Fruit fly (Drosophila melanogaster) whole organism, embryonic: Measurements from ENCODE around the gene CG43845.
A peak's percentile ranks its signal among the peaks of the same experiment; 100 is the strongest.

ENCODE experiments used
- BEAF-32 ChIP-seq: fragments of 200-800 bp; sonication (Bioruptor generic); optimal IDR thresholded peaks from 3 replicates; lab custom pipeline; 2017; ENCODE audit warnings: missing biosample characterization, missing genetic modification characterization, mild to moderate bottlenecking, moderate library complexity, missing genetic modification reagents
- CG12236 ChIP-seq: fragments of 200-800 bp; sonication (Bioruptor generic); optimal IDR thresholded peaks from 2 replicates; lab custom pipeline; 2016; ENCODE audit warnings: missing biosample characterization, missing genetic modification characterization
- CG14860 ChIP-seq: fragments of 200-800 bp; sonication (Bioruptor generic); IDR thresholded peaks from 3 replicates; pipeline ENCODE4 v1.3.6; 2022; ENCODE audit warnings: missing biosample characterization, missing genetic modification characterization; ENCODE audit not compliant: partially characterized antibody
- CG16813 ChIP-seq: fragments of 200-800 bp; sonication (Bioruptor generic); IDR thresholded peaks from 3 replicates; pipeline ENCODE4 v1.3.6; 2022; ENCODE audit warnings: missing biosample characterization, missing genetic modification characterization; ENCODE audit not compliant: partially characterized antibody
- CG18262 ChIP-seq: fragments of 200-800 bp; optimal IDR thresholded peaks from 3 replicates; lab custom pipeline; 2019; ENCODE audit warnings: missing biosample characterization, mild to moderate bottlenecking, missing genetic modification characterization, moderate library complexity
- CG2199 ChIP-seq: fragments of 200-800 bp; sonication (Bioruptor generic); IDR thresholded peaks from 3 replicates; pipeline ENCODE4 v1.3.6; 2022; ENCODE audit warnings: missing biosample characterization, missing genetic modification characterization
- CG31365 ChIP-seq: fragments of 200-800 bp; sonication (Bioruptor generic); optimal IDR thresholded peaks from 2 replicates; lab custom pipeline; 2018; ENCODE audit warnings: missing biosample characterization, mild to moderate bottlenecking, missing genetic modification characterization
- CG32767 ChIP-seq: fragments of 200-800 bp; sonication (Bioruptor generic); IDR thresholded peaks from 2 replicates; pipeline ENCODE4 v1.3.6; 2022; ENCODE audit warnings: missing biosample characterization, missing genetic modification characterization
- CG3726 ChIP-seq: fragments of 200-800 bp; sonication (Bioruptor generic); IDR thresholded peaks from 3 replicates; pipeline ENCODE4, ENCODE4 v1.3.6; 2022; ENCODE audit warnings: missing biosample characterization, missing genetic modification characterization
- CG6254 ChIP-seq: fragments of 200-800 bp; sonication (Bioruptor generic); optimal IDR thresholded peaks from 3 replicates; lab custom pipeline; 2017; ENCODE audit warnings: mild to moderate bottlenecking, missing biosample characterization, missing genetic modification reagents, missing genetic modification characterization
- CG6791 ChIP-seq: fragments of 200-800 bp; sonication (Bioruptor generic); IDR thresholded peaks from 3 replicates; pipeline ENCODE4 v1.3.6; 2022; ENCODE audit warnings: missing biosample characterization, missing genetic modification characterization; ENCODE audit not compliant: partially characterized antibody
- CG7839 ChIP-seq: fragments of 200-800 bp; sonication (Bioruptor generic); optimal IDR thresholded peaks from 3 replicates; lab custom pipeline; 2018; ENCODE audit warnings: missing biosample characterization, mild to moderate bottlenecking, missing genetic modification characterization, moderate library complexity
- CoRest ChIP-seq: fragments of 200-800 bp; sonication (Bioruptor generic); optimal IDR thresholded peaks from 3 replicates; lab custom pipeline; 2018; ENCODE audit warnings: missing biosample characterization, mild to moderate bottlenecking, missing genetic modification characterization, moderate library complexity
- Dad ChIP-seq: fragments of 200-800 bp; sonication (Bioruptor generic); optimal IDR thresholded peaks from 3 replicates; lab custom pipeline; 2016; ENCODE audit warnings: missing biosample characterization, missing genetic modification characterization
- Dll ChIP-seq: fragments of 200-800 bp; sonication (Bioruptor generic); IDR thresholded peaks from 4 replicates; pipeline ENCODE4 v1.3.6; 2022; ENCODE audit warnings: missing biosample characterization, missing genetic modification characterization; ENCODE audit not compliant: partially characterized antibody
- Doc3 ChIP-seq: fragments of 200-800 bp; sonication (Bioruptor generic); IDR thresholded peaks from 3 replicates; pipeline ENCODE4 v1.3.6; 2022; ENCODE audit warnings: missing biosample characterization, missing genetic modification characterization; ENCODE audit not compliant: partially characterized antibody
- E2f2 ChIP-seq: fragments of 200-800 bp; sonication (Bioruptor generic); IDR thresholded peaks from 2 replicates; pipeline ENCODE4 v1.3.6; 2022; ENCODE audit warnings: missing biosample characterization, missing genetic modification characterization
- Gug ChIP-seq: fragments of 200-800 bp; sonication (Bioruptor generic); IDR thresholded peaks from 4 replicates; pipeline ENCODE4 v1.3.6; 2022; ENCODE audit warnings: missing biosample characterization, missing genetic modification characterization
- H15 ChIP-seq: fragments of 200-800 bp; sonication (Bioruptor generic); IDR thresholded peaks from 3 replicates; pipeline ENCODE4 v1.3.6; 2022; ENCODE audit warnings: missing biosample characterization, missing genetic modification characterization
- HLH4C ChIP-seq: fragments of 200-800 bp; sonication (Bioruptor generic); IDR thresholded peaks from 3 replicates; pipeline ENCODE4 v1.3.6; 2022; ENCODE audit warnings: missing biosample characterization, missing genetic modification characterization; ENCODE audit not compliant: partially characterized antibody
- HmgZ ChIP-seq: fragments of 200-800 bp; sonication (Bioruptor generic); optimal IDR thresholded peaks from 2 replicates; lab custom pipeline; 2018; ENCODE audit warnings: missing biosample characterization, mild to moderate bottlenecking, missing genetic modification characterization
- Hr78 ChIP-seq, 2 experiments: fragments of 200-800 bp in 1 of 2; fragments of >200 bp in 1 of 2; sonication (Bioruptor generic) in 1 of 2; optimal IDR thresholded peaks; 2 replicates each; lab custom pipeline; 2017 to 2019; ENCODE audit warnings: missing biosample characterization in 2 of 2, missing genetic modification characterization in 2 of 2, mild to moderate bottlenecking in 1 of 2, moderate library complexity in 1 of 2
- MBD-R2 ChIP-seq: fragments of 200-800 bp; sonication (Bioruptor generic); IDR thresholded peaks from 2 replicates; pipeline ENCODE4 v1.3.6; 2022; ENCODE audit warnings: missing biosample characterization, missing genetic modification characterization
- MTF-1 ChIP-seq: fragments of 200-800 bp; sonication (Bioruptor generic); optimal IDR thresholded peaks from 2 replicates; lab custom pipeline; 2018; ENCODE audit warnings: missing biosample characterization, mild to moderate bottlenecking, missing genetic modification characterization, borderline replicate concordance
- NC2β ChIP-seq: fragments of 200-800 bp; sonication (Bioruptor generic); optimal IDR thresholded peaks from 2 replicates; lab custom pipeline; 2016; ENCODE audit warnings: missing biosample characterization, missing genetic modification characterization
- Opbp ChIP-seq: fragments of 200-800 bp; sonication (Bioruptor generic); IDR thresholded peaks from 3 replicates; pipeline ENCODE4 v1.3.6; 2022; ENCODE audit warnings: missing biosample characterization, missing genetic modification characterization; ENCODE audit not compliant: partially characterized antibody
- Rx ChIP-seq: fragments of 200-800 bp; sonication (Bioruptor generic); IDR thresholded peaks from 2 replicates; pipeline ENCODE4 v1.3.6; 2022; ENCODE audit warnings: missing biosample characterization, missing genetic modification characterization
- Six4 ChIP-seq: fragments of 200-800 bp; sonication (Bioruptor generic); optimal IDR thresholded peaks from 2 replicates; lab custom pipeline; 2016; ENCODE audit warnings: missing biosample characterization, missing genetic modification characterization
- br ChIP-seq: fragments of >200 bp; optimal IDR thresholded peaks from 2 replicates; lab custom pipeline; 2017
- bsh ChIP-seq, 2 experiments: fragments of 200-800 bp; sonication (Bioruptor generic); optimal IDR thresholded peaks; 2 replicates each; lab custom pipeline; 2017 to 2018; ENCODE audit warnings: mild to moderate bottlenecking in 2 of 2, missing biosample characterization in 2 of 2, missing genetic modification characterization in 2 of 2, moderate library complexity in 1 of 2
- btn ChIP-seq: fragments of 200-800 bp; sonication (Bioruptor generic); optimal IDR thresholded peaks from 2 replicates; lab custom pipeline; 2016; ENCODE audit warnings: missing biosample characterization, missing genetic modification characterization
- chinmo ChIP-seq: fragments of 200-800 bp; sonication (Bioruptor generic); IDR thresholded peaks from 4 replicates; pipeline ENCODE4 v1.3.6; 2022; ENCODE audit warnings: missing biosample characterization, missing genetic modification characterization; ENCODE audit not compliant: partially characterized antibody
- croc ChIP-seq: fragments of 200-800 bp; sonication (Bioruptor generic); conservative IDR thresholded peaks from 3 replicates; pipeline ENCODE4 v1.3.6; 2022; ENCODE audit warnings: missing biosample characterization, missing genetic modification characterization
- eyg ChIP-seq: fragments of 200-800 bp; sonication (Bioruptor generic); optimal IDR thresholded peaks from 3 replicates; lab custom pipeline; 2016; ENCODE audit warnings: missing biosample characterization, missing genetic modification characterization
- gfzf ChIP-seq: fragments of 200-800 bp; sonication (Bioruptor generic); optimal IDR thresholded peaks from 2 replicates; lab custom pipeline; 2016; ENCODE audit warnings: missing biosample characterization, mild to moderate bottlenecking, missing genetic modification characterization, moderate library complexity
- grau ChIP-seq: fragments of 200-800 bp; optimal IDR thresholded peaks from 3 replicates; lab custom pipeline; 2019; ENCODE audit warnings: missing biosample characterization, mild to moderate bottlenecking, missing genetic modification characterization, moderate library complexity
- gsb ChIP-seq: fragments of 200-800 bp; sonication (Bioruptor generic); IDR thresholded peaks from 2 replicates; pipeline ENCODE4 v1.3.6; 2022; ENCODE audit warnings: missing biosample characterization, missing genetic modification characterization
- lab ChIP-seq: fragments of 200-800 bp; sonication (Bioruptor generic); optimal IDR thresholded peaks from 3 replicates; lab custom pipeline; 2017; ENCODE audit warnings: missing biosample characterization, missing genetic modification characterization, mild to moderate bottlenecking, moderate library complexity, missing genetic modification reagents
- maf-S ChIP-seq: fragments of 200-800 bp; sonication (Bioruptor generic); optimal IDR thresholded peaks from 2 replicates; lab custom pipeline; 2016; ENCODE audit warnings: missing biosample characterization, missing genetic modification characterization
- phol ChIP-seq: fragments of 200-800 bp; sonication (Bioruptor generic); optimal IDR thresholded peaks from 3 replicates; lab custom pipeline; 2018; ENCODE audit warnings: missing biosample characterization, mild to moderate bottlenecking, missing genetic modification characterization, moderate library complexity
- psq ChIP-seq: fragments of 200-800 bp; sonication (Bioruptor generic); optimal IDR thresholded peaks from 2 replicates; lab custom pipeline; 2017; ENCODE audit warnings: missing biosample characterization, missing genetic modification characterization
- pzg ChIP-seq: fragments of 200-800 bp; sonication (Bioruptor generic); optimal IDR thresholded peaks from 3 replicates; lab custom pipeline; 2018; ENCODE audit warnings: missing biosample characterization, mild to moderate bottlenecking, missing genetic modification characterization, moderate library complexity
- ranshi ChIP-seq: fragments of 200-800 bp; sonication (Bioruptor generic); IDR thresholded peaks from 2 replicates; pipeline ENCODE4 v1.3.6; 2022; ENCODE audit warnings: missing biosample characterization, missing genetic modification characterization
- seq ChIP-seq: fragments of 200-800 bp; sonication (Bioruptor generic); IDR thresholded peaks from 2 replicates; pipeline ENCODE4 v1.3.6; 2022; ENCODE audit warnings: missing biosample characterization, missing genetic modification characterization
- sna ChIP-seq: fragments of 200-800 bp; sonication (Bioruptor generic); IDR thresholded peaks from 2 replicates; pipeline ENCODE4 v1.3.6; 2022; ENCODE audit warnings: missing biosample characterization, missing genetic modification characterization; ENCODE audit not compliant: partially characterized antibody
- ssp ChIP-seq: fragments of 200-800 bp; sonication (Bioruptor generic); IDR thresholded peaks from 2 replicates; pipeline ENCODE4 v1.3.6; 2022; ENCODE audit warnings: missing biosample characterization, missing genetic modification characterization
- stc ChIP-seq: fragments of 200-800 bp; sonication (Bioruptor generic); IDR thresholded peaks from 2 replicates; pipeline ENCODE4 v1.3.6; 2022; ENCODE audit warnings: missing biosample characterization, missing genetic modification characterization
- stwl ChIP-seq: fragments of 200-800 bp; sonication (Bioruptor generic); optimal IDR thresholded peaks from 3 replicates; lab custom pipeline; 2018; ENCODE audit warnings: missing biosample characterization, mild to moderate bottlenecking, missing genetic modification characterization, moderate library complexity
- toy ChIP-seq: fragments of 200-800 bp; sonication (Bioruptor generic); IDR thresholded peaks from 2 replicates; pipeline ENCODE4 v1.3.6; 2022; ENCODE audit warnings: missing biosample characterization, missing genetic modification characterization
- trem ChIP-seq: fragments of 200-800 bp; optimal IDR thresholded peaks from 3 replicates; lab custom pipeline; 2019; ENCODE audit warnings: missing biosample characterization, mild to moderate bottlenecking, missing genetic modification characterization, moderate library complexity

CG43845 gene

DNA sequence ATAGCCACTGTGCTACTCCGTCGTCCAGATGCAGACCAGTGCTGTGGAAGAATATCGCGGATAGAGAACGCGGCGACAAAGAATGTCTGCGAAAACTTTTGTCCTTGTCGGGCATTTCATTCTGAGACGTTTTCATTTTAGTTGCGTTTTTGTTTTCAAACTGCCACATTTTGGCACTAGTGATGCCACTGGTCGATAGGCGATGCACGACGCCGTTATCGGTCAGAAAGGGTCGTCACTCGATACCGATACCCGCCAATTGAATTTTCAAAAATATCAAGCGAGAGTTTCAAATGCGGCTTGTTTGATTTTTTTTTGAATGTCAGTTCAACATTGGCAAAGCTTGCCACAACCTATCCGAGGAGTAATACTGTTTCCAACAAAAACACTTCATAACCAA lies 27.5 kb upstream of the CG43845 start:
- TF ChIP-seq Doc3 (peak; percentile 48), CG6254 (GFP tag; lab: Kevin White, UChicago) (no peak), CG16813 (GFP tag; lab: Robert Waterston, UW) (peak; percentile 72), Opbp (GFP tag; lab: Robert Waterston, UW) (peak; percentile 71; the same call in 2 of the 3 replicates), CoRest (tag; lab: Kevin White, UChicago) (peak; percentile 14), CG3726 (GFP tag; lab: Robert Waterston, UW) (no peak), HLH4C (peak; percentile 81), br (lab: Kevin White, UChicago) (no peak), gfzf (GFP tag; lab: Kevin White, UChicago) (peak; percentile 26), ssp (GFP tag; lab: Robert Waterston, UW) (no peak), BEAF-32 (GFP tag; lab: Kevin White, UChicago) (peak; percentile 70), Dad (no peak), CG32767 (GFP tag; lab: Robert Waterston, UW) (no peak), lab (GFP tag; lab: Kevin White, UChicago) (no peak), Rx (GFP tag; lab: Robert Waterston, UW) (no peak), CG6791 (GFP tag; lab: Robert Waterston, UW) (peak; percentile 65), psq (GFP tag; lab: Kevin White, UChicago) (no peak), H15 (GFP tag; lab: Robert Waterston, UW) (no peak), seq (no peak), Dll (GFP tag; lab: Robert Waterston, UW) (peak; percentile 72), eyg (GFP tag; lab: Kevin White, UChicago) (no peak), grau (tag; lab: Kevin White, UChicago) (no peak), HmgZ (tag; lab: Kevin White, UChicago) (peak; percentile 11), bsh (GFP tag; optimal IDR thresholded peaks at IDR 0.05; lab: Kevin White, UChicago) (no peak), stc (GFP tag; lab: Robert Waterston, UW) (no peak), trem (tag; lab: Kevin White, UChicago) (peak; percentile 35), toy (GFP tag; lab: Robert Waterston, UW) (no peak), gsb (GFP tag; lab: Robert Waterston, UW) (no peak), CG2199 (0 out of 3 replicates have a peak, but pooled peaks have one; percentile 45), CG31365 (tag; lab: Kevin White, UChicago) (no peak), sna (GFP tag; lab: Robert Waterston, UW) (peak; percentile 64), maf-S (GFP tag; lab: Kevin White, UChicago) (no peak), Gug (GFP tag; lab: Robert Waterston, UW) (no peak), ranshi (GFP tag; lab: Robert Waterston, UW) (no peak), MBD-R2 (GFP tag; lab: Robert Waterston, UW) (peak; percentile 61; the same call in 1 of the 2 replicates), Hr78 (GFP tag; optimal IDR thresholded peaks at IDR 0.05; lab: Kevin White, UChicago) (no peak), MTF-1 (no peak), stwl (tag; lab: Kevin White, UChicago) (peak; percentile 59), E2f2 (peak; percentile 96), chinmo (0 out of 4 replicates have a peak, but pooled peaks have one; percentile 55), CG14860 (peak; percentile 66; the same call in 2 of the 3 replicates), croc (GFP tag; lab: Robert Waterston, UW) (no peak), NC2β (GFP tag; lab: Kevin White, UChicago) (no peak), phol (tag; lab: Kevin White, UChicago) (peak; percentile 28), CG7839 (tag; lab: Kevin White, UChicago) (no peak), CG12236 (GFP tag; lab: Kevin White, UChicago) (no peak), CG18262 (tag; lab: Kevin White, UChicago) (no peak), pzg (GFP tag; lab: Kevin White, UChicago) (peak; percentile 72), btn (GFP tag; lab: Kevin White, UChicago) (no peak), Six4 (no peak)
